Fruit fly (Drosophila melanogaster): ENCODE measurements around the gene Ir7b.

Gene Ir7b

dm6 chrX:7911983-7912630 is 45.3 kb upstream of the Ir7b start, which contains the start of gene snz (continued):
- 0 out of 3 replicates have a peak, but pooled peaks have one; percentile 27 for TF ChIP-seq zfh1 (GFP tag; IDR thresholded peaks at IDR 0.05)
- TF ChIP-seq corto (GFP tag; optimal IDR thresholded peaks at IDR 0.05) = no peak
- peak; percentile 8 for TF ChIP-seq Sin3A (optimal IDR thresholded peaks at IDR 0.05)
- TF ChIP-seq CG7987 (GFP tag; optimal IDR thresholded peaks at IDR 0.05) = peak; percentile 23
- TF ChIP-seq Hand (GFP tag; optimal IDR thresholded peaks at IDR 0.05) = peak; percentile 6
- TF ChIP-seq row (GFP tag; IDR thresholded peaks at IDR 0.05) = peak; percentile 55
- TF ChIP-seq CG15479 (GFP tag; optimal IDR thresholded peaks at IDR 0.05) = peak; percentile 48
- peak; percentile 34 for TF ChIP-seq Fer1 (GFP tag; optimal IDR thresholded peaks at IDR 0.05)
- peak; percentile 73 for TF ChIP-seq BEAF-32 (GFP tag; optimal IDR thresholded peaks at IDR 0.05)
- no peak for TF ChIP-seq bowl (GFP tag; IDR thresholded peaks at IDR 0.05)
- TF ChIP-seq CG42726 (GFP tag; IDR thresholded peaks at IDR 0.05; ENCODE audit: partially characterized antibody) = peak; percentile 42; the same call in 1 of the 2 replicates
- TF ChIP-seq Rfx (GFP tag; IDR thresholded peaks at IDR 0.05) = peak; percentile 55
- TF ChIP-seq crp (GFP tag; optimal IDR thresholded peaks at IDR 0.05) = peak in 1 of 2 experiments; percentile 0
- no peak for TF ChIP-seq CG4854 (GFP tag; optimal IDR thresholded peaks at IDR 0.05)
- TF ChIP-seq chif (GFP tag; optimal IDR thresholded peaks at IDR 0.05) = no peak
- peak; percentile 71 for TF ChIP-seq Med (GFP tag)
- no peak for TF ChIP-seq Bteb2 (GFP tag; optimal IDR thresholded peaks at IDR 0.05)
- no peak for TF ChIP-seq CG11456 (GFP tag; IDR thresholded peaks at IDR 0.05)
- peak; percentile 57 for TF ChIP-seq pzg (GFP tag; optimal IDR thresholded peaks at IDR 0.05)
- 0 out of 2 replicates have a peak, but pooled peaks have one; percentile 8 for TF ChIP-seq slbo (GFP tag; IDR thresholded peaks at IDR 0.05)
- no peak for TF ChIP-seq CG12236 (GFP tag; optimal IDR thresholded peaks at IDR 0.05)
- TF ChIP-seq CG34376 (GFP tag; optimal IDR thresholded peaks at IDR 0.05) = peak; percentile 97
- peak; percentile 83 for TF ChIP-seq CG13287 (GFP tag; IDR thresholded peaks at IDR 0.05; ENCODE audit: partially characterized antibody)
- no peak for TF ChIP-seq CG17612 (GFP tag; IDR thresholded peaks at IDR 0.05)
- 0 out of 3 replicates have a peak, but pooled peaks have one; percentile 41 for TF ChIP-seq CG2199 (GFP tag; IDR thresholded peaks at IDR 0.05)
- TF ChIP-seq MBD-R2 (GFP tag; IDR thresholded peaks at IDR 0.05) = peak; percentile 52; the same call in 1 of the 2 replicates
- no peak for TF ChIP-seq pnt (GFP tag; optimal IDR thresholded peaks at IDR 0.05)
- TF ChIP-seq insv (GFP tag; optimal IDR thresholded peaks at IDR 0.05) = peak in 1 of 2 experiments; percentile 91
- TF ChIP-seq Adf1 (GFP tag; IDR thresholded peaks at IDR 0.05) = peak; percentile 89
- TF ChIP-seq CG15269 (tag; optimal IDR thresholded peaks at IDR 0.05) = no peak
- TF ChIP-seq CG2129 (GFP tag; IDR thresholded peaks at IDR 0.05; ENCODE audit: partially characterized antibody) = peak; percentile 29; the same call in 1 of the 2 replicates
- TF ChIP-seq zen2 (GFP tag; IDR thresholded peaks at IDR 0.05; ENCODE audit: partially characterized antibody) = peak; percentile 68; the same call in 2 of the 3 replicates
- TF ChIP-seq Bgb (GFP tag; IDR thresholded peaks at IDR 0.05; ENCODE audit: partially characterized antibody) = peak; percentile 82
- TF ChIP-seq Opbp (GFP tag; IDR thresholded peaks at IDR 0.05; ENCODE audit: partially characterized antibody) = peak; percentile 74; the same call in 2 of the 3 replicates
- TF ChIP-seq CG8290 (GFP tag; optimal IDR thresholded peaks at IDR 0.05) = no peak
- TF ChIP-seq CG8290 (tag; optimal IDR thresholded peaks at IDR 0.05) = no peak
- TF ChIP-seq lab (GFP tag; optimal IDR thresholded peaks at IDR 0.05) = peak; percentile 46
- TF ChIP-seq CG34422 (GFP tag; IDR thresholded peaks at IDR 0.05) = peak; percentile 47; the same call in 1 of the 3 replicates
- peak; percentile 80 for TF ChIP-seq abd-A (tag; optimal IDR thresholded peaks at IDR 0.05)
- no peak for TF ChIP-seq Dfd (GFP tag; optimal IDR thresholded peaks at IDR 0.05)
- no peak for TF ChIP-seq CG9727 (GFP tag; optimal IDR thresholded peaks at IDR 0.05)
- peak; percentile 77 for TF ChIP-seq sug (tag; optimal IDR thresholded peaks at IDR 0.05)
- no peak for TF ChIP-seq CG9817 (tag; optimal IDR thresholded peaks at IDR 0.05)
- peak; percentile 70 for TF ChIP-seq sens (GFP tag)
- no peak for TF ChIP-seq CG31388 (GFP tag; optimal IDR thresholded peaks at IDR 0.05)
- TF ChIP-seq Pdp1 (GFP tag; optimal IDR thresholded peaks at IDR 0.05) = peak in 1 of 2 experiments; percentile 52
- peak; percentile 38 for TF ChIP-seq Ets97D (GFP tag; optimal IDR thresholded peaks at IDR 0.05)
- peak; percentile 86 for TF ChIP-seq D19A (tag; optimal IDR thresholded peaks at IDR 0.05)
- TF ChIP-seq BtbVII (GFP tag; optimal IDR thresholded peaks at IDR 0.05) = peak; percentile 55

Measured in whole organism, embryonic.